Worm (Caenorhabditis elegans) whole organism, L3 larva: ENCODE measurements around the gene acl-6.
"Not testable (repeated sequence)": the region's sequence is repeated elsewhere in the genome, so short reads cannot be mapped to it uniquely, and the experiment has no call there.

Experiments used
- ZK546.5 ChIP-seq: sonication (generic microtip); optimal IDR thresholded peaks from 2 replicates; lab custom pipeline; 2017; ENCODE audit warnings: missing biosample characterization, missing genetic modification characterization
- aly-2 ChIP-seq: fragments of 150-350 bp; optimal IDR thresholded peaks from 2 replicates; lab custom pipeline; 2014; ENCODE audit warnings: missing biosample characterization, missing genetic modification characterization
- ama-1 ChIP-seq: fragments of 150-350 bp; optimal IDR thresholded peaks from 2 replicates; lab custom pipeline; 2018
- ceh-16 ChIP-seq: sonication (generic microtip); optimal IDR thresholded peaks from 2 replicates; lab custom pipeline; 2017; ENCODE audit warnings: missing biosample characterization, missing genetic modification characterization
- ceh-28 ChIP-seq: fragments of 150-350 bp; optimal IDR thresholded peaks from 2 replicates; lab custom pipeline; 2014; ENCODE audit warnings: missing biosample characterization, missing genetic modification reagents, missing genetic modification characterization
- ceh-82 ChIP-seq: fragments of 150-350 bp; optimal IDR thresholded peaks from 2 replicates; lab custom pipeline; 2014; ENCODE audit warnings: missing biosample characterization, missing genetic modification characterization
- egl-27 ChIP-seq: sonication (generic microtip); optimal IDR thresholded peaks from 4 replicates; lab custom pipeline; 2017; ENCODE audit warnings: missing biosample characterization, missing genetic modification reagents, missing genetic modification characterization
- egl-5 ChIP-seq: fragments of 150-350 bp; optimal IDR thresholded peaks from 2 replicates; lab custom pipeline; 2017; ENCODE audit warnings: missing biosample characterization, missing genetic modification reagents, missing genetic modification characterization, inconsistent platforms
- elt-2 ChIP-seq: sonication (generic microtip); optimal IDR thresholded peaks from 2 replicates; lab custom pipeline; 2016; ENCODE audit warnings: missing genetic modification reagents, mild to moderate bottlenecking, missing genetic modification characterization, missing compliant biosample characterization
- eor-1 ChIP-seq, 2 experiments: fragments of 150-350 bp; optimal IDR thresholded peaks; 2 replicates each; lab custom pipeline; 2014 to 2018; ENCODE audit warnings: missing biosample characterization in 2 of 2, missing genetic modification characterization in 2 of 2
- fkh-10 ChIP-seq: sonication (generic microtip); optimal IDR thresholded peaks from 2 replicates; lab custom pipeline; 2017; ENCODE audit warnings: missing biosample characterization, missing genetic modification reagents, missing genetic modification characterization
- fos-1 ChIP-seq: fragments of 150-350 bp; optimal IDR thresholded peaks from 2 replicates; lab custom pipeline; 2014; ENCODE audit warnings: missing biosample characterization, missing genetic modification characterization
- hmg-11 ChIP-seq: sonication (generic microtip); optimal IDR thresholded peaks from 2 replicates; lab custom pipeline; 2016; ENCODE audit warnings: missing genetic modification characterization, missing compliant biosample characterization
- lin-39 ChIP-seq: fragments of 150-350 bp; optimal IDR thresholded peaks from 2 replicates; lab custom pipeline; 2018; ENCODE audit warnings: missing biosample characterization, missing genetic modification reagents, missing genetic modification characterization
- lsy-12 ChIP-seq: sonication (generic microtip); optimal IDR thresholded peaks from 2 replicates; lab custom pipeline; 2016; ENCODE audit warnings: mild to moderate bottlenecking, missing genetic modification characterization, missing compliant biosample characterization
- mml-1 ChIP-seq: fragments of 150-350 bp; sonication (generic microtip); optimal IDR thresholded peaks from 3 replicates; lab custom pipeline; 2014; ENCODE audit warnings: missing biosample characterization, missing genetic modification characterization
- nhr-11 ChIP-seq: fragments of 150-350 bp; optimal IDR thresholded peaks from 2 replicates; lab custom pipeline; 2014; ENCODE audit warnings: missing biosample characterization, missing genetic modification characterization
- nhr-23 ChIP-seq: fragments of 150-350 bp; optimal IDR thresholded peaks from 2 replicates; lab custom pipeline; 2014; ENCODE audit warnings: missing biosample characterization, missing genetic modification reagents, missing genetic modification characterization
- nhr-237 ChIP-seq: fragments of 150-350 bp; optimal IDR thresholded peaks from 2 replicates; lab custom pipeline; 2014; ENCODE audit warnings: missing biosample characterization, missing genetic modification characterization
- nhr-25 ChIP-seq: sonication (generic microtip); optimal IDR thresholded peaks from 2 replicates; lab custom pipeline; 2017; ENCODE audit warnings: missing biosample characterization, missing genetic modification characterization
- nhr-43 ChIP-seq: sonication (generic microtip); optimal IDR thresholded peaks from 2 replicates; lab custom pipeline; 2016; ENCODE audit warnings: mild to moderate bottlenecking, missing genetic modification characterization, missing compliant biosample characterization; ENCODE audit not compliant: poor library complexity, severe bottlenecking
- nhr-76 ChIP-seq: fragments of 150-350 bp; sonication (generic microtip); optimal IDR thresholded peaks from 5 replicates; lab custom pipeline; 2014; ENCODE audit warnings: missing biosample characterization, missing genetic modification characterization
- nhr-77 ChIP-seq: fragments of 150-350 bp; optimal IDR thresholded peaks from 2 replicates; lab custom pipeline; 2014; ENCODE audit warnings: missing biosample characterization, missing genetic modification characterization
- pha-4 ChIP-seq: fragments of 150-350 bp; optimal IDR thresholded peaks from 2 replicates; lab custom pipeline; 2014; ENCODE audit warnings: missing biosample characterization, missing genetic modification reagents, missing genetic modification characterization
- pqm-1 ChIP-seq: fragments of 150-350 bp; optimal IDR thresholded peaks from 2 replicates; lab custom pipeline; 2017; ENCODE audit warnings: missing biosample characterization, missing genetic modification characterization, inconsistent platforms
- sea-2 ChIP-seq: fragments of 150-350 bp; sonication (generic microtip); optimal IDR thresholded peaks from 4 replicates; lab custom pipeline; 2014; ENCODE audit warnings: missing biosample characterization, missing genetic modification reagents, missing genetic modification characterization
- snpc-4 ChIP-seq: fragments of 150-350 bp; optimal IDR thresholded peaks from 2 replicates; lab custom pipeline; 2014; ENCODE audit warnings: missing biosample characterization, missing genetic modification characterization
- tbx-2 ChIP-seq: sonication (generic microtip); optimal IDR thresholded peaks from 2 replicates; lab custom pipeline; 2016; ENCODE audit warnings: mild to moderate bottlenecking, missing genetic modification characterization, missing compliant biosample characterization
- unc-39 ChIP-seq: sonication (generic microtip); optimal IDR thresholded peaks from 4 replicates; lab custom pipeline; 2017; ENCODE audit warnings: missing biosample characterization, missing genetic modification characterization
- zag-1 ChIP-seq: fragments of 150-350 bp; optimal IDR thresholded peaks from 2 replicates; lab custom pipeline; 2014; ENCODE audit warnings: missing biosample characterization, missing genetic modification characterization
- ztf-11 ChIP-seq: fragments of 150-350 bp; optimal IDR thresholded peaks from 2 replicates; lab custom pipeline; 2014; ENCODE audit warnings: missing biosample characterization, missing genetic modification characterization

The acl-6 gene

DNA sequence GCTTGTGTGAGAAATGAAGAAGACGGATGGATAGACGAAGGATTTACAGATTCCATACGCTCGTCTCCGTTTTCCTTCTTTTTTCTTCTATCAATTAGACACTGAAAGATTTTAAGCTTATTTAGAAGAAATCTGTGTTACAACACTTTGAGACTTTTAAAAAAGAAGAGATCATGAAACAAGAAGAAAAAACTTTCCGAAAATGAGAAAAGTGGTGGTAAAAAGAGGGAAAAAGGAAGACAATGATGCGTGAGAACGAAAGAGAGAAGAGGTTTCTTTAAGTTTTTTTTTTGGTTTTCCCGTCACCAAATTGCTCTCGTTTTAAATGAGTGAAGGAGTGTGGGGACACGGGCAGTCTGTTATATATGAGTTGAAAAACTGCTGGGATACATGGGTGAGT is 20.4 kb downstream of the acl-6 start, which contains the start of gene glc-3:
glc-3 (minus strand) TSS at position 101 of the 400 bp plus-strand sequence.
- TF ChIP-seq nhr-11 (no peak), fos-1 (no peak), pha-4 (tag; lab: Kevin White, UChicago) (no peak), unc-39 (no peak), egl-5 (tag; lab: Kevin White, UChicago) (no peak), ceh-16 (no peak), ama-1 (lab: Kevin White, UChicago) (no peak), hmg-11 (tag; lab: Kevin White, UChicago) (no peak), lsy-12 (tag; lab: Kevin White, UChicago) (no peak), nhr-76 (tag; lab: Kevin White, UChicago) (no peak), sea-2 (GFP tag; lab: Kevin White, UChicago) (no peak), nhr-43 (tag; lab: Kevin White, UChicago) (no peak), nhr-77 (tag; lab: Kevin White, UChicago) (no peak), ztf-11 (no peak), ZK546.5 (tag; lab: Kevin White, UChicago) (no peak)
- TF ChIP-seq, all 47 proteins: peak for 0

DNA sequence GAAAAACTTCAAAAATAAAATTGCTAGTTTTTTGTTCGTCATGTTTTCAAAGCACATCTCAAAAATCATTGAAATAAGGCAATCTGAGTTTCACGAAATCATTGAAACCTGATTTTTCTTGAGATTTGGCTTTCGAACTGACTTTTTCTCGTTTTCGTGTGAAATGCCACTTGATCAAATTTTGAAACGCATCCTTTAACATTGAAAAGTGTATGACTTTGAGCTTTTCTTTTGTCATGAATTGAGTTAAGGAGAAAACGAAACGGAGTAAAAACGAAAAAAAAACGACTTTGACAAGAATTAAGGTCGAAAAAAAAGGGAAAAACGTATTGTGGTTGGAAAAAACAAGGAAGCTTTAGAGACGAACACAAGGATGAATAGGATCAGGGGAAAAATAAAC is 21.8 kb downstream of the acl-6 start:
- no peak for TF ChIP-seq pha-4 (tag; lab: Kevin White, UChicago)
- TF ChIP-seq fkh-10: peak; percentile 45
- TF ChIP-seq sea-2 (GFP tag; lab: Kevin White, UChicago): no peak
- no peak for TF ChIP-seq lin-39 (tag; lab: Kevin White, UChicago)
- TF ChIP-seq snpc-4: no peak
- TF ChIP-seq hmg-11 (tag; lab: Kevin White, UChicago): no peak
- no peak for TF ChIP-seq mml-1 (tag; lab: Kevin White, UChicago)
- TF ChIP-seq lsy-12 (tag; lab: Kevin White, UChicago): no peak

DNA sequence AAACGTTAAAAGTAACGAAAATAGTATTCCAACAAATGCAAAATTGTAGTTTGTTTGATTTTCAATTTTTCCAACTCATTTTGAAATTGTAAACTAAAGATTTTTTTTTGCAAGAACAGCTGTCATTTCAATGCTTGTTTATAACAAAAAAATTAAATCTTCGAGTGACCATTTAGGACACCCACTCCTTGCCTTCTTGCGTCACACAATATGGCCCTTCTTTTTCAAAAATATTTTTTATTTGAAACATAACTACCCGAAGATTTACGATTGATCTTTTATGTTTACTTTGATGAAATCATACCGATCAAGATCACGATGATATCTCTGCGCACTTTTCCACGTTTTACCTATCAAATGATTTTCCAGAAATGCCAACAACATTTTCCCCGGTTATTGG is 26.6 kb downstream of the acl-6 start, which contains the start of gene ZC317.2:
ZC317.2 (plus strand) TSS at position 301 of the 400 bp plus-strand sequence.
- TF ChIP-seq zag-1 (no peak), nhr-237 (tag; lab: Kevin White, UChicago) (no peak), ceh-82 (tag; lab: Kevin White, UChicago) (no peak), nhr-23 (no peak), pha-4 (tag; lab: Kevin White, UChicago) (no peak)

ce11 chrV:5462894-5463293 is 29.7 kb downstream of the acl-6 start, which contains the start of gene srg-67:
TSS of gene srg-67 (minus strand) at chrV:5462994.
- TF ChIP-seq eor-1 (tag; optimal IDR thresholded peaks at IDR 0.05; lab: Kevin White, UChicago): no peak
- TF ChIP-seq ama-1 (lab: Kevin White, UChicago): no peak
- TF ChIP-seq nhr-25 (tag; lab: Kevin White, UChicago): no peak
- TF ChIP-seq fkh-10: no peak
- TF ChIP-seq aly-2 (tag; lab: Kevin White, UChicago): no peak
- no peak for TF ChIP-seq pqm-1 (tag; lab: Kevin White, UChicago)
- no peak for TF ChIP-seq elt-2 (tag; lab: Kevin White, UChicago)
- no peak for TF ChIP-seq ceh-28 (tag; lab: Kevin White, UChicago)
- no peak for TF ChIP-seq egl-5 (tag; lab: Kevin White, UChicago)
- TF ChIP-seq, all 47 proteins: peak for 0

ce11 chrV:5465335-5465734 is 32.1 kb downstream of the acl-6 start, which contains the start of gene srg-68:
TSS of gene srg-68 (minus strand) at chrV:5465435.
- TF ChIP-seq egl-27 (tag; lab: Kevin White, UChicago): no peak

DNA sequence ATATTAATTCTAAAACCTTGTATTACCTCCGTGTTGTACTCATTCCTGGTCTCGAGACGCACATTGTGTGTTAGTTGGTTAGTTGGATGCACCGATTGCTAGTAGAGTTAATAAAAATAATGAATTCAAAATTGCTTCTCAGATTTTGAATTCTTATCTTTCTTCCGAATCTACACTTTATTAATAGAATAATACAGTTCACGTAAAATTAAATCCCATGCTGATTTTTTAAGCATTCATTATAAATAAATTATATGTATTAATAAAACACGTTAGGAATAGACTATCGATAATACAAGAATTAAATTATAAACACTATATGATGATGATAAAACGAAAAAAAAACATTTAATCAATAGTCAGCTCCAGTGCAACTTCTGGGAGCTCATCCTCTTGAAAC is 35.3 kb downstream of the acl-6 start, which contains the start of gene ZC317.6:
ZC317.6 (minus strand) TSS at position 101 of the 400 bp plus-strand sequence.
- TF ChIP-seq ceh-28 (tag; lab: Kevin White, UChicago); tbx-2; nhr-77 (tag; lab: Kevin White, UChicago): not testable (repeated sequence)
